Worm (Caenorhabditis elegans) whole organism, early embryonic: ENCODE measurements around the gene clec-176.

Experiments used
- ama-1 ChIP-seq: fragments of 150-350 bp; optimal IDR thresholded peaks from 2 replicates; lab custom pipeline; 2014
- ceh-36 ChIP-seq: sonication (generic microtip); optimal IDR thresholded peaks from 2 replicates; lab custom pipeline; 2016; ENCODE audit warnings: missing genetic modification characterization, inconsistent platforms, missing compliant biosample characterization
- hmg-4 ChIP-seq: fragments of 200-800 bp; sonication (Bioruptor generic); optimal IDR thresholded peaks from 2 replicates; lab custom pipeline; 2018; ENCODE audit warnings: mild to moderate bottlenecking, missing genetic modification characterization, missing compliant biosample characterization
- scrt-1 ChIP-seq: fragments of 200-800 bp; sonication (Bioruptor generic); IDR thresholded peaks from 2 replicates; pipeline ENCODE4 v1.3.6; 2022; ENCODE audit warnings: missing genetic modification characterization, missing compliant biosample characterization
- tbx-37 ChIP-seq: fragments of 200-800 bp; sonication (Bioruptor generic); conservative IDR thresholded peaks from 2 replicates; pipeline ENCODE4 v1.3.6; 2022; ENCODE audit warnings: missing genetic modification reagents, missing genetic modification characterization, missing compliant biosample characterization

ce11 chrIV:4996956-4997355 lies 13.1 kb downstream of the clec-176 start:
- TF ChIP-seq tbx-37 (GFP tag; lab: Robert Waterston, UW) (no peak), ama-1 (no peak), scrt-1 (GFP tag; lab: Robert Waterston, UW) (no peak), hmg-4 (GFP tag; lab: Kevin White, UChicago) (no peak), ceh-36 (tag; lab: Kevin White, UChicago) (no peak)
